Worm (Caenorhabditis elegans) whole organism, early embryonic: Measurements from ENCODE around the gene C05B5.11.

Source experiments
- aly-1 ChIP-seq: sonication (generic microtip); optimal IDR thresholded peaks from 2 replicates; lab custom pipeline; 2016; ENCODE audit warnings: missing genetic modification characterization, missing compliant biosample characterization
- ama-1 ChIP-seq: fragments of 150-350 bp; optimal IDR thresholded peaks from 2 replicates; lab custom pipeline; 2014
- flt-1 ChIP-seq: fragments of 200-800 bp; sonication (Bioruptor generic); IDR thresholded peaks from 2 replicates; pipeline ENCODE4 v1.3.6; 2022; ENCODE audit warnings: missing genetic modification characterization, missing compliant biosample characterization
- hnd-1 ChIP-seq: sonication (generic microtip); optimal IDR thresholded peaks from 2 replicates; lab custom pipeline; 2016; ENCODE audit warnings: missing genetic modification characterization, missing compliant biosample characterization
- scrt-1 ChIP-seq: fragments of 200-800 bp; sonication (Bioruptor generic); IDR thresholded peaks from 2 replicates; pipeline ENCODE4 v1.3.6; 2022; ENCODE audit warnings: missing genetic modification characterization, missing compliant biosample characterization
- tbx-37 ChIP-seq: fragments of 200-800 bp; sonication (Bioruptor generic); conservative IDR thresholded peaks from 2 replicates; pipeline ENCODE4 v1.3.6; 2022; ENCODE audit warnings: missing genetic modification reagents, missing genetic modification characterization, missing compliant biosample characterization

DNA sequence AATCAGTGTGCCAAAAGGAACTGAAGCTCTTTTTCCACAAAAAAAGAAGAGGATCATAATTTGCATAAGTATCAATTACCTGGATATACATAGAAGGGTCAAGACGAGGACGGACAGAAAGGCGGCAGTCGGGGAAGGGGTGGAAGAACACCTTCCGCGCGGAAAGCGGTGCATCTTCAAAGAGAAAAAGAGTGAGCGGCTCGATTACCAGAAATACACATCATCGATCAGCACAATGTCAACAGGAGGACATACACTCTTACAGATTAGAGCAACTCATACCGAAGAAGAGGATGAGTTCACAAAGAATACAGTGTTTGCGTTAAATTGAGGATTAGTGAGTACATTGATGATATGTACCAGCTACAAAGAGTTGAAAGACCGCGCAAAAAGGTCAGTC lies 34.9 kb upstream of the C05B5.11 start:
- TF ChIP-seq ama-1 (no peak), hnd-1 (no peak), scrt-1 (no peak), flt-1 (GFP tag; lab: Robert Waterston, UW) (no peak), aly-1 (no peak), tbx-37 (GFP tag; lab: Robert Waterston, UW) (no peak)
